Worm (Caenorhabditis elegans): ENCODE measurements around the gene let-4.

DNA sequence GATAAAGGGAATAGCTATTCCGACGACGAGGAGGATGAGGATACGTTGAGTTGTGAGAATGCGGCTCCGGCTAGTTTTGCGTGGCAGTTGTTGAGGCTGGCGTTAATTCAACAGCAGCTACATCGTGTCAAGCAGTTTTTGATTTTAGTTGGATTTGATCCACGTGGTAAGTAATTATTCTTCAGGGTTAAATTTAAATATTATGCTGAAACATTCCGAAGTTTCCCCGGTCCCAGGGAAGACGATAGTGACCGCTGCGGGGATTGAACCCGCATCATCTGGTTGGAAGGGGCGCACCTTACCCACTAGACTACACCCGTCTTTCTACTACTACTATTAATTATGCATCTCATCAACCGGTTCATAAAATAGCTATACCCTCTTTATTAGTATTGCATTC, 43.5 kb downstream of the let-4 start:
- TF ChIP-seq W03F9.2 (tag; optimal IDR thresholded peaks at IDR 0.05), result no peak
- no peak for TF ChIP-seq him-1 (tag; optimal IDR thresholded peaks at IDR 0.05)

All from whole organism, L4/young adult.